Worm (Caenorhabditis elegans) whole organism, L4 larva: Measurements from ENCODE around the gene Y75B8A.37.
"Not testable (repeated sequence)": the region's sequence is repeated elsewhere in the genome, so short reads cannot be mapped to it uniquely, and the experiment has no call there.

Source experiments
- daf-19 ChIP-seq: fragments of 200-800 bp; sonication (Bioruptor generic); conservative IDR thresholded peaks from 2 replicates; pipeline ENCODE4 v1.3.6; 2022; ENCODE audit warnings: missing genetic modification characterization, missing compliant biosample characterization
- egl-27 ChIP-seq: sonication (generic microtip); optimal IDR thresholded peaks from 3 replicates; lab custom pipeline; 2017; ENCODE audit warnings: missing biosample characterization, missing genetic modification reagents, missing genetic modification characterization
- zip-11 ChIP-seq: fragments of 200-800 bp; sonication (Bioruptor generic); IDR thresholded peaks from 2 replicates; pipeline ENCODE4 v1.3.6; 2022; ENCODE audit warnings: missing genetic modification characterization, missing compliant biosample characterization

DNA sequence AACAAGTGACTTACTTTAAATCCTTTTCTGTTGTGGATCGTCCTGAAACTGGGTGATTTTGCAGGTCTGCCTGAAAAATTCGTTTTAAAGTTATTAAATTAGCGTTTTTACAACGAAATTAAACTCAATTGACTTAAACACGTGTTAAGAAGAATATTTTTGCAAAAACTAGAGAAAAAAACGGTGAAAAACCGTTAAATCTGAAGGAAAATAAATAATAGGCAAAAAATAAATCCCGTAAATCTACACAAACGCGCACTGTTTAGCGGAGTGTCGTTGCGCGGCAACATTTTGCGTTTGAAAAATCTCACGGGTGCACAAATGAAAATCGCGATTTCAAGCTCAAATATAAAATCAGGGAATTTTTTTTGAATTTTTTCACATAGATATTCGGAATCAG lies 48.3 kb downstream of the Y75B8A.37 start:
- TF ChIP-seq zip-11 (GFP tag; lab: Robert Waterston, UW); daf-19 (GFP tag; lab: Robert Waterston, UW); egl-27 (tag; lab: Kevin White, UChicago): not testable (repeated sequence)
